Fruit fly (Drosophila melanogaster) whole organism, wandering third instar larva: ENCODE measurements around the gene CG8086.

Source experiments
- Abd-B ChIP-seq: fragments of >200 bp; optimal IDR thresholded peaks from 2 replicates; lab custom pipeline; 2017; ENCODE audit warnings: missing biosample characterization, missing genetic modification characterization
- CG32264 ChIP-seq: fragments of 200-800 bp; sonication (Bioruptor generic); optimal IDR thresholded peaks from 2 replicates; lab custom pipeline; 2016; ENCODE audit warnings: missing biosample characterization, missing genetic modification characterization
- Hr78 ChIP-seq: fragments of >200 bp; optimal IDR thresholded peaks from 2 replicates; lab custom pipeline; 2017; ENCODE audit warnings: missing biosample characterization, missing genetic modification characterization
- Jra ChIP-seq: sonication (Bioruptor generic); optimal IDR thresholded peaks from 2 replicates; lab custom pipeline; 2016; ENCODE audit warnings: missing biosample characterization, missing genetic modification characterization
- Sp1 ChIP-seq: fragments of 200-800 bp; sonication (Bioruptor generic); optimal IDR thresholded peaks from 3 replicates; lab custom pipeline; 2019; ENCODE audit warnings: missing biosample characterization, mild to moderate bottlenecking, missing genetic modification characterization, moderate library complexity
- Vsx2 ChIP-seq: fragments of 200-300, 225-300 bp; sonication (Bioruptor generic); optimal IDR thresholded peaks from 2 replicates; lab custom pipeline; 2018; ENCODE audit warnings: missing biosample characterization, missing genetic modification characterization; ENCODE audit not compliant: partially characterized antibody
- br ChIP-seq: fragments of 200-800 bp; sonication (Bioruptor generic); optimal IDR thresholded peaks from 2 replicates; lab custom pipeline; 2016; ENCODE audit warnings: missing biosample characterization, missing genetic modification characterization
- foxo ChIP-seq, 2 experiments: fragments of 200-800 bp; sonication (Bioruptor generic); optimal IDR thresholded peaks; 2 replicates in 1 of 2; 3 replicates in 1 of 2; lab custom pipeline; 2016 to 2017; ENCODE audit warnings: missing biosample characterization in 2 of 2, missing genetic modification characterization in 2 of 2
- psq ChIP-seq: fragments of 200-800 bp; sonication (Bioruptor generic); optimal IDR thresholded peaks from 3 replicates; lab custom pipeline; 2017; ENCODE audit warnings: missing biosample characterization, mild to moderate bottlenecking, missing genetic modification characterization, moderate library complexity
- rgr ChIP-seq: fragments of 200-800 bp; sonication (Bioruptor generic); optimal IDR thresholded peaks from 3 replicates; lab custom pipeline; 2016; ENCODE audit warnings: missing biosample characterization, mild to moderate bottlenecking, missing genetic modification characterization

DNA sequence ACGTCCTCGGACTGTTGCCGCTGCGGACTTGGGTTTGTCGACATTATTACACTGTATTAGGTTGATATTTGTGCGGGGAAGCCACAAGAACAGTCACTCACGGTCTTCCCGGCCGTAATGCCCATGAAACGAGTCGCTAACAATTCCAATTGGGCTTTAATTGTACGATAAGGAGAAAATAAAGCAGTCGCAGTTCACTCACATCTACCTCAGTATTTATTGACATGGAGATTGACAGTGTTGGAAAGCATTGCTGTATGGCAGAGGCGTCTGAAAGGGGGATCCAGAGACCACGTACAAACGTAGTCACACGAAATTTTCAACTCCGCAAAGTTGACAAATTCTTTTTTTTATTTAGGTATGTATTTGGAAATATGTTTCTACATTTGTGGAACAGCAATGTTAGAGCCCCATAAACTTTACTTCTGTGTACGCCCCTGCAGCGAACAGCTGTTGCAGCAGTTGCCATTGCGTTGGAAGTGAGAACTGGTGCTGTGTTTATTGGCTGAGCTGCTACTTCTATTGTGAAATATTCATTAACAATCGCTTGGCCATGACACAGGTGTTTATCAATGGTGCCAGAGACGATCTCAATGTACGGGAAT, 44.5 kb downstream of the CG8086 start, which contains the start of the genes CG8372 and CG8360:
- TF ChIP-seq Jra (GFP tag; lab: Kevin White, UChicago) (peak; percentile 99), Sp1 (GFP tag; lab: Kevin White, UChicago) (peak; percentile 99), Hr78 (GFP tag; lab: Kevin White, UChicago) (no peak), CG32264 (peak; percentile 99), Vsx2 (GFP tag; lab: Kevin White, UChicago) (no peak), rgr (peak; percentile 100), Abd-B (GFP tag; lab: Kevin White, UChicago) (no peak), foxo (GFP tag; optimal IDR thresholded peaks at IDR 0.05; lab: Kevin White, UChicago) (peak; percentile 98 to 100), br (GFP tag; lab: Kevin White, UChicago) (peak; percentile 100), psq (peak; percentile 98)
